Fruit fly (Drosophila melanogaster): ENCODE results near the gene feo.
A peak's percentile ranks its signal among the peaks of the same experiment; 100 is the strongest.

The feo gene

DNA sequence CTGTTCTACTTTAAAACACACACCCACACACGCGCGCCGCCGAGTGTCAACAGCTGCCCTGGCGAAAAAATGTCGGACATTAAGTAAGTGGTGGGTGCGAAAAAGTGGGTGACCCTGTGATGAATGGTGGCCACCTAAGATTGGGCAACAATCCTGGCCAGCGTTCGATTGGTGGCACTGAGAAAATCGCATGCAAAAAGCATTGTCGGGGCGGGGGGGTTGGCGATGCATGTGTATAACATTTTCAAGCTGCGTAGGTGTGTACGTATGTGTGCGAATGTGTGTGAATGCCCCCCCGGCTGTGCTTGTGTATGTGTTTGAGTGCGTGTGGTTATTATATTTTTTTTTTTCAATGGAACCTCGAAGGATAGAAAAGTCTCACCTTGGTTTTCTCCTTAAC lies 3.2 kb upstream of the feo start:
- TF ChIP-seq CTCF (optimal IDR thresholded peaks at IDR 0.05), result no peak
- no peak for TF ChIP-seq CG8478 (optimal IDR thresholded peaks at IDR 0.05)

- TF ChIP-seq CTCF (optimal IDR thresholded peaks at IDR 0.05) (peak in 1 of 2 experiments; percentile 23), CG8478 (optimal IDR thresholded peaks at IDR 0.05) (no peak)
Observed at dm6 chrX:10857376-10857775, 2.7 kb upstream of the feo start, which contains the start of the genes sofe and CG2186. Gene sofe (minus strand): TSS chrX:10857413. Gene CG2186 (plus strand): TSS chrX:10857655.

DNA sequence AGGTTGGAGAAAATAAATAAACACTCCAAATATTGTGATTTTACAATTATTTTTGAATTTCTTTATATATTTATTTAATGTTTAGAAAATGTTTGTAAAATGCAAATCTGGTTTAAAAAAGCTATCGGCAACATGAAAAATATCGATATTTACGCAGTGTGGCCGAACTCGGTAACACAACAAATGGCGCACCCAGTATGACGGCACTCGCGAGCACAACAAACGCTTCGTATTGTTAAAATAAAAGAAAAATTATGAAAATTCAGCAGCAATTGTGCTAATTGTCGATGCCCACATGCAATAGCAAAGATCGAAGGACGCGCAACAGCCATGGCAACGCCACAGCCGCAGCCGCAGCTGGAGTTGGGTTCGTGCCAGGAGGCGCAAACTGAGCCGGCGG lies 6.1 kb downstream of the feo start, which contains the start of gene CG2202:
Gene CG2202 (plus strand): TSS at position 193 of the 400 bp plus-strand sequence.
- no peak for TF ChIP-seq CG8478 (optimal IDR thresholded peaks at IDR 0.05)
- no peak for TF ChIP-seq CTCF (optimal IDR thresholded peaks at IDR 0.05)

dm6 chrX:10847447-10847846 lies 7.2 kb downstream of the feo start:
- TF ChIP-seq CTCF (optimal IDR thresholded peaks at IDR 0.05), result no peak
- no peak for TF ChIP-seq CG8478 (optimal IDR thresholded peaks at IDR 0.05)

- TF ChIP-seq CTCF (optimal IDR thresholded peaks at IDR 0.05), result no peak
- TF ChIP-seq CG8478 (optimal IDR thresholded peaks at IDR 0.05), result no peak
Observed at dm6 chrX:10847436-10847446, 7.4 kb downstream of the feo start, which contains the start of gene Pgls. Gene Pgls (plus strand): TSS chrX:10847438.

DNA sequence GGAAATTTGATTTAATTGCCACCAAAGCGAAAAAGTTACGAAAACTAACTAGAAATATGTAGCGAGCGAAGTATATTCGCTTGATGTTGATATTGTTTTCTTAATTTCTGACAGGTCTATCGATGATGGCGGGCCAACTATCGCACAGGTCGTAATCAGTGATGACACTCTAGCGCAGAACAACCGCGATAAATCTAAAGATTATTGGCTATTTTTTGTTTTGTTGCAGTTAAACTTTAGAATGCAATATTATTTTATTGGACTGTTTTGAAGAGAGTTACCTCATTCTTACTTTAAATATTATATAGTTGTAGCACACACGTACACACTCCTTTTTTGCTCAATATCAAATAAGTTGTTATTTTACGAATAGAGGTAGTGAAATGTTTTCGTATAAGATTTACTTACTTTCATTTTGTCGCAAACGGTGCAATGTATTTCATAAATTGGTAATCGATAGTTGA lies 7.7 kb downstream of the feo start, which contains the start of gene sbr:
Gene sbr (minus strand): TSS at position 121 of the 464 bp plus-strand sequence.
- no peak for TF ChIP-seq CTCF (optimal IDR thresholded peaks at IDR 0.05)
- no peak for TF ChIP-seq CG8478 (optimal IDR thresholded peaks at IDR 0.05)

DNA sequence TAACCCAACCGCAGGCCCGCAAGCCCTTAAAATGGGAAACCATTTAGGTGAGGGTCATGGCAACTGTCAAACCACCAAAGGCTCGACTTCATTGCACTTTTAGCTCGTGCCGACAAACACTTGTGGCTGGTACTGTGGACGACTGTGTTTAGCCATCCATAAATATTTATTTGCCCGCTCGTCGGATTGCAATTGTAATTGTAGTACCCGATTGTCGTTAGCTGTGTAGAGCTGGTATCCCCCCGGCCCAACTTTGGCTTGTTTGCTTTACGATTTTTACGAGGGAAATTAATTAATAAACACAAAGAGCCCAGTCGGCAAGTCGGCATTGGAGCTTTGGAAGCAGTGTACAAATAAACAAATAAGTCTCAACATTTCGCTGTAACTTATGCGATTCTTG lies 9.4 kb downstream of the feo start:
- TF ChIP-seq CG8478 (optimal IDR thresholded peaks at IDR 0.05) (no peak), CTCF (optimal IDR thresholded peaks at IDR 0.05) (no peak)

DNA sequence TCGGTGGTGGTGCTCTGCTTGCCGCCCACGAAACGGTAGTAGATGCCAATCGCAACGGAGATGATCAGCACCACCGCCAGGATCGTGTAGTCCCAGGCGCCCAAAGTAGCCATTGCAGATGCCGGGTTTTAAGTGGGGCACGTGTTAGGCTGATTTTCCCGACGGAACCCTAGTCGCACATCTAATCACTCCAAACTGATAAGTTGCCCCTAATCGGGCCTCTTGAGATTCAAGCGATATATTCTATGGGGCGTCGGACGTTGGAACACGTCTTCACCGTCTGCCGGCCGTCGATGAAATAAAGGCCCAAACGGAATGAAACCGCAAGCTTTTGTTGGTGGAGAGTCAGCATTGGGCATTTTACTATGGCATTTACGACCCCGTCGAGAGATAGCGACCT lies 9.9 kb downstream of the feo start, which contains the start of gene CG32669:
Gene CG32669 (minus strand): TSS at position 275 of the 400 bp plus-strand sequence.
- TF ChIP-seq CG8478 (optimal IDR thresholded peaks at IDR 0.05), result no peak
- no peak for TF ChIP-seq CTCF (optimal IDR thresholded peaks at IDR 0.05)

DNA sequence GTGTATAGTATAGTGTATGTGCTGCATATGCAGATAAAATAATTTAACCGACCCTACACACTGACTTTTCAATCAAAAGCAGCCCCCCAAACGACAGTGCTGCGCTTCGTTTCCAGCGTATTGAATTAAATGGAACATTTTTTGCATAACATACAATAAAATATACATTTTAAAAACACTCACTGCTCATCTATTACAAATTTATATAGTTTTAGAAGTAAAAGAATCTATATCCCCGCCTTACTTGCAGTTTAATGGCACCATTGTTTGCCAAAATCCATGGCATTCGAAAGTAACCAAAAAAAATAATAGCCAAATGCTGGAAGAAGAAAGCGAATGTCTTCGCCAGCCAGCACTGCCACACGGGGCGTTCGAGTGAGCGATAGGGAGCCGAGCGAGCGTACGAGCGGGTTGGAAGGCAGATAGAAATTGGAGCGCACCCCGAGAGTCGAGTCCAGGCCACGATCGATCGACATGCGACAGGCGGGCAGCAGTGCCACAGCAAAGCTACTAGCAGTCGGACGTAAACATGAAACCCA lies 12.9 kb downstream of the feo start, which contains the start of gene CG15209:
Gene CG15209 (plus strand): TSS at position 489 of the 539 bp plus-strand sequence.
- no peak for TF ChIP-seq CG8478 (optimal IDR thresholded peaks at IDR 0.05)
- no peak for TF ChIP-seq CTCF (optimal IDR thresholded peaks at IDR 0.05)

DNA sequence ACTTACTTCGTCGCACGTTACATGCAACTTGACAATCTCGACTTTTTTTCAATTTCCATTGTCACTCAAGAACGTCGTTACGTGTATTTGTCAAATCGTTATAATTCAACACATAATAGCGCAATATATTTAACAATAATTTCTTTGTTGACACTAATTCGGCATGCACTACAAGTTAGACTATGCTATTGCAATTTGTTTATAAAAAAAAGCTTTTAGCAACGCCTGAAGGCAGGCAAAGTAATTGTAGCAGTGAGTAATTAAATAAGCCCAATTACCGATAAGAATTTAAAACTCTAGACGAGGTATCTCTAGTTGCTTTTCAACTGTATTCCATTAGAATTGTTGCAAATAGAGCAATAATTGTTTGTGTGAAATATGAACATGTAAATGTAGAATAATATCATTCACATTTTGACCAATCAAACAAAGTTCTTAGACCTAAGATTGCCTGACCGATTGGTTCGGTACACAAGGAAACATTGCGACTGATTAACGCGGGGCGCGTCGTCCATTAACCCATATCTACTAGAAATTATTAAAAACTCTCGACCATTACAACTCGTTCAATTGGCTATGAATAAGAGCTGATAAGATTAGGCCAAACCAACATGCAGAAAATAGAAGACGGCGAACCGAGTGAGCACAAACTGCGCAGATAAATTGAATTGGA lies 13.6 kb downstream of the feo start:
- TF ChIP-seq CTCF (optimal IDR thresholded peaks at IDR 0.05), result no peak
- no peak for TF ChIP-seq CG8478 (optimal IDR thresholded peaks at IDR 0.05)

dm6 chrX:10838962-10839361 lies 15.7 kb downstream of the feo start, which contains the start of gene CG15210:
Gene CG15210 (plus strand): TSS chrX:10839230.
- TF ChIP-seq CG8478 (optimal IDR thresholded peaks at IDR 0.05), result no peak

DNA sequence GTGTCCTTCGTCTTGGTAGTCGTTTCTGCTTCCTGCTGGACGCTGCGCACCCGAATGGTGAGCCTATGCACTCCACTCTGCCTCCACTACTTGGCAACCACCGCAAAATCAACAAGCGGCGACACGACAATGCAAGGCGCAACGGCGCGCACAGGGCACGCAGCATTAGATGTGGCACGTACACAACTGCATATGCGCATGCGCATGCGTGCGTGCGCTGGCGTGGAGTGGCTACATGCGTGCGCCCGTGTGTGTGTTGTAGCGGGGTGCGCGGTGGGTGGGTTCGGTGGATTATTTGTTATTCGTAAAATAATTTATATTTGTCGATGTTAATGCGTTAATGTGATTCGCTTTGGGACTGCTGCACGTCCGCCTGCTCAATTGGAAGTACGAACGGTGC lies 19.0 kb downstream of the feo start:
- no peak for TF ChIP-seq CG8478 (optimal IDR thresholded peaks at IDR 0.05)
- TF ChIP-seq CTCF (optimal IDR thresholded peaks at IDR 0.05), result no peak

- TF ChIP-seq CG8478 (optimal IDR thresholded peaks at IDR 0.05) (no peak), CTCF (optimal IDR thresholded peaks at IDR 0.05) (peak; percentile 94 to 98)
Observed at dm6 chrX:10832369-10832768, 22.3 kb downstream of the feo start.

DNA sequence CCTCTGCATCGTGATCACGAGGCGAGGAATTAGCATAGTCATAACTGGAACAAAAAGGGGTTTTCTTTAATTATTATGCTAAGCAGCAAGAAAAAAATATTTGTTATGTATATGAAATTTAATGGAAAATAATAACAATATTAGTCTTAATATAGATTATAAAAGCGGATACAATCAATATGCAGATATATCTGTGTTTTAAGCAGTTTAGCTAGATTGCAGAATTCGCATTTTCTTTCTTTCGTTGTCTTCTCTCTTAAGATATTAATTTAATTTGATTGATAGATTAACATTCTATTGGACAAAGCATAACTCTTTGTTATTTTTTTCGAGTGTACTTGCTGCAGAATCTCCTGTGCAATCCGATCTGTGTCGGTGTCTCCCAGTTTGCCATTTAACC lies 27.4 kb downstream of the feo start:
- no peak for TF ChIP-seq CTCF (optimal IDR thresholded peaks at IDR 0.05)
- no peak for TF ChIP-seq CG8478 (optimal IDR thresholded peaks at IDR 0.05)

DNA sequence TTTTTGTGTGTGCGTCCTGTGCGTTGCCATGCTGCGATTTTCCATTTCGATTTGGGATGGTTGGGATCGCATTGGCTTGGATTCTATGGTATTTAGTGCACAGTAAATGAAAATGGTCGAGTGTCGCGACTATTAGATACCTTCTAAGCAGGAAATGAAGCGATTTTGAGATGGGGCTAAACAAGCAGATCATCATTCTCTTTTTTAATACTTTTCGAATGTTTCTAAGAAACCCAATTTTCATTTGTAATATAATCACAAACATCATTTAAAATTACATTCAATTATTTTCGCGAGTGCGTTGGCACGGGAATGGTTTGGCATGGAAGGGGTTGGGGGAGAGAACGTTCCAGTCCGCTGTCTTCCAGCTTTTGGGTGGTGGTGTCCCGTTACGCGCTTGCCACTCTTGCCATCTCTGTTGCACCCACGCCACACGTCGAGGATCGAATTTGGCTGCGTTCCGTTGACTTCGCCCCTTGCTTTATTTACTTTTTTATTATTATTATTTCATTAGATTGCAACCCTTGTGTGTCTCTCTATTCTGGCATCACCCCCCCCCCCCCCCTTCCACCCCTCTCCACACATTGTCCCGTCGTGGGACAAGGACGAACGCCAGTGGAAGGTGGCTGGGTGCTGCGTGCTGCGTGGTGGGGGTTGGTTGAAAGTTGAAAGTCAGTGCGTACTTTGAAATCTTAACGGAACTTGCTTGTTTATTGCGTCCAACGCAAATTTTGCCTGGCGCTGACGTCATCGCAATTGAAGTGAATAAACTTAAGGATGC lies 29.1 kb downstream of the feo start:
- TF ChIP-seq CG8478 (optimal IDR thresholded peaks at IDR 0.05) (no peak), CTCF (optimal IDR thresholded peaks at IDR 0.05) (no peak)

dm6 chrX:10824227-10824702 lies 30.4 kb downstream of the feo start, which contains the start of gene Imp:
Gene Imp (minus strand): TSS chrX:10824277.
- TF ChIP-seq CG8478 (optimal IDR thresholded peaks at IDR 0.05), result no peak
- no peak for TF ChIP-seq CTCF (optimal IDR thresholded peaks at IDR 0.05)
